Fruit fly (Drosophila melanogaster): ENCODE data around the gene Usp1.

The Usp1 gene

DNA sequence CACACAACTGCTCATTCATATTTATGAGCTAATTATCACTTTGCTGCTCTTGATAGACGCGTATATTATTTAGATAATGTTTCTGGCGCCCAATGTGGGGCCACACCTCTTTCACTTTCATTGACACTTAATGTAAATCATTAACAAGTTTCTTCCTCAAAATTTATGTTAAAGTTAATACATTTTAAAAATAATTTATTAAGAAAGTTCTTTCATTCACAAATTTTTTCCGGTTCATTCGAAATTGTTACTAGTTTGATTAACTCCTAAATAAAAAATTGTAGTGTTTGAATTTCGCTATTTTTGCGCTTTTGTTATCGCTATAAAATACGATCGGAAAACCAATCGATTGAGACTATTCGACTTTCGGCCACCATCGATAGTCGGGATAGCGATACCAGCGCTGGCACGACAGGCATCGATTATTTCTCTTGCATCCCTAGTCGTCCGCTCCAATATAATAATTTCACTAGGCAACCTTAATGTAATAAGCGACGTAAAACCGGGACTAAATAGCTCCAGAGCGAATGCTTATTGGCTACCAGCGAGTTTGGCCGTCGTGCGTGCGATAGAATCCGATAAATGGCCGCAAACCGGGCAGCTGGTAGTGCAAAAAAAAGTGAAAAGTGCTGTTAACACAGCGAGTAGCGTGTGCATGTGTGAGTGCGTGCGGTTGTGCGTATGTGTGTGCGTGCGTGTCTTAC, at the start of gene Usp1:
Usp1 (plus strand) TSS at position 417 of the 704 bp plus-strand sequence.
- TF ChIP-seq ttk (optimal IDR thresholded peaks at IDR 0.05) (no peak), Sin3A (optimal IDR thresholded peaks at IDR 0.05) (no peak), h (optimal IDR thresholded peaks at IDR 0.05) (no peak), Myc (optimal IDR thresholded peaks at IDR 0.05) (no peak), psq (optimal IDR thresholded peaks at IDR 0.05) (peak; percentile 60), insv (optimal IDR thresholded peaks at IDR 0.05) (no peak)

- TF ChIP-seq h (optimal IDR thresholded peaks at IDR 0.05) (no peak), insv (optimal IDR thresholded peaks at IDR 0.05) (no peak), Myc (optimal IDR thresholded peaks at IDR 0.05) (no peak), psq (optimal IDR thresholded peaks at IDR 0.05) (no peak), ttk (optimal IDR thresholded peaks at IDR 0.05) (no peak), Sin3A (optimal IDR thresholded peaks at IDR 0.05) (no peak)
These were observed 38.0 kb upstream of the Usp1 start for dm6 chr3R:29190984-29191383.

- TF ChIP-seq insv (optimal IDR thresholded peaks at IDR 0.05) (no peak), psq (optimal IDR thresholded peaks at IDR 0.05) (no peak), h (optimal IDR thresholded peaks at IDR 0.05) (no peak), Myc (optimal IDR thresholded peaks at IDR 0.05) (no peak), ttk (optimal IDR thresholded peaks at IDR 0.05) (no peak), Sin3A (optimal IDR thresholded peaks at IDR 0.05) (no peak)
These were observed 34.0 kb upstream of the Usp1 start, which contains the start of gene jus for dm6 chr3R:29194957-29195356. TSS of gene jus (minus strand) at chr3R:29194994.

dm6 chr3R:29196967-29197611, 31.9 kb upstream of the Usp1 start, which contains the start of gene CG14515:
TSS of gene CG14515 (plus strand) at chr3R:29197556.
- TF ChIP-seq h (optimal IDR thresholded peaks at IDR 0.05) (no peak), ttk (optimal IDR thresholded peaks at IDR 0.05) (no peak), psq (optimal IDR thresholded peaks at IDR 0.05) (no peak), Myc (optimal IDR thresholded peaks at IDR 0.05) (no peak), Sin3A (optimal IDR thresholded peaks at IDR 0.05) (no peak), insv (optimal IDR thresholded peaks at IDR 0.05) (no peak)

- TF ChIP-seq insv (optimal IDR thresholded peaks at IDR 0.05) (no peak), h (optimal IDR thresholded peaks at IDR 0.05) (no peak), psq (optimal IDR thresholded peaks at IDR 0.05) (no peak), Myc (optimal IDR thresholded peaks at IDR 0.05) (no peak), ttk (optimal IDR thresholded peaks at IDR 0.05) (no peak)
These were observed 30.7 kb upstream of the Usp1 start for dm6 chr3R:29198299-29198698.

- TF ChIP-seq Myc (optimal IDR thresholded peaks at IDR 0.05), result no peak
These were observed 28.9 kb upstream of the Usp1 start, which contains the start of gene CG11899 for dm6 chr3R:29199807-29200693. TSS of gene CG11899 (plus strand) at chr3R:29200454.

DNA sequence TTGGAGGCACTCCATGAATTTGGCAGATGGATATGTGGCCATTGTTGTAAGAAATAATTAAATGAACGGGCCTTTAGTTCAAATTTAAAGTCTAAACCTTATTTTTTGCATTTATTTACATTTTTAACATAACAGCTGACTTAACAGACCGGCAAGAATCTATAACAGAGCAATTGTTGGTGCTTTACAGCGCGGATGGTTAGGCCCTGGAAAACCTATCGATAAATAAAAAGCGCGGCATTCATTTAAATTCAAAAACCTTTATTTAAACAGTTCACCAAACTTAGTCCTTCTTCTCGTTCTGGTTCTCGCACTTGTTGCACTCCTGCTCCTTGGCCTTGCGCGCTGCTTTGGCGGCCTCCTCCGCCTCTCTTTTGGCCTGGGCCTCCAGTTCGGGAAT, 26.5 kb upstream of the Usp1 start, which contains the start of gene Mesh1:
Mesh1 (minus strand) TSS at position 108 of the 400 bp plus-strand sequence.
- TF ChIP-seq Sin3A (optimal IDR thresholded peaks at IDR 0.05), result no peak
- no peak for TF ChIP-seq h (optimal IDR thresholded peaks at IDR 0.05)

DNA sequence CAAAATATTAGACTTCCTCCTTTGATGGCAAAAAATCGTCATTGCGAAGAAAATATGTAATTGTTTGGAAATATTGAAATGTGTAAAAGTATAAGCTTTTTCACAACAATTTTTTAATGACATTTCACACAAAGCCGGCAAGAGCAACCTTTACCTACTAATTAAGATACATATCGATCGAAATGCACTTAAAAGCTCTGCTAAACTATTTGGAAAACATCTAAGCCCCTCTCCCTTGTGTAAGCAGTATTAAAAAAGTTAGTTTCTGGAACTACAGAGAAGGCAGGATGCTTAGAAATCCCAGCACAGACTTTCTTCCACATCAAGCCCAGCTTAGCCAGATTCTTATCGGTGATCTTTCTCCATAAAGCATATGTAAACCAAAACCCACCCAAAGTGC, 24.9 kb upstream of the Usp1 start, which contains the start of gene Cyt-c1L:
Cyt-c1L (minus strand) TSS at position 101 of the 400 bp plus-strand sequence.
- TF ChIP-seq h (optimal IDR thresholded peaks at IDR 0.05) (no peak), ttk (optimal IDR thresholded peaks at IDR 0.05) (no peak), insv (optimal IDR thresholded peaks at IDR 0.05) (no peak), Myc (optimal IDR thresholded peaks at IDR 0.05) (no peak)

DNA sequence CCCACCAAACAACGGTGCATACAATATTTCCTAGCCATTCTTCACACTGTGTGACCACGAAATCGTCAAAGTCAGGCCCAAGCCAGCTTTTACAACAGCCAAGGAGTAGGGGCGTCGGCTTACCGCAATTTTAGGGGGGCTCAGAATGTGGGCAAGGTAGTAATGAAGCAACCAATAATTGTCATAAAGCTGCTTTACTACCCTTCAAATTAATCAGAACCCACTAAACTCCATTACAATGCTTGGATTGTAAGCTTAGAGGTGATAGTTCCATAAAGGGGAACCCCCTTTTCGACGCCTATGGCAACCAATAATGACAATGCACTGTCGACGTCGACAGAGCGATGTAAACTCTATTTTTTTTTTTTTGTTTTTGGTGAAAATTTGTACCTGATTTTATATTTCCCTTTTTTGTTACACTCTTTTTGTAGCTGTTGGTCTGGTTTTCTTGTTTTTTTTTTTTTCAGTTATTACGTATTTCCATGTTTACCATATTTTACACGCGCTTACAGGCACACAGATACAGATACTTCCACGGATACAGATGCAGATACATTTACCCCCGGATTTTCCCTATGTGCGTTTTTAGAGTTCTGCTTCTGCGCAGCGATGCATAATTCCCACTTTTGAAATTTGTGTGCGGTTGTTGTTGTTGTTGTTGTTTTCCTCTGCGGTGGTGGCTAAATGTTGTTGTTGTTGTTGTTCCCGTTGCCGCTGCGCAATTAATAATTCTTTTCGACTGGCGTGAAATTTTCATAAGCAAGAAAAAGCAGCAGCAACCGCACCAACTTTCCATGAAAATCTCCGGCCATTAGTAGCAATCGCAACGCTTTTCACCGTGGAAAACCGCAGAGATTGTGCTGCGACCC, 24.1 kb upstream of the Usp1 start:
- TF ChIP-seq Sin3A (optimal IDR thresholded peaks at IDR 0.05), result no peak
- no peak for TF ChIP-seq ttk (optimal IDR thresholded peaks at IDR 0.05)
- TF ChIP-seq psq (optimal IDR thresholded peaks at IDR 0.05), result no peak
- TF ChIP-seq insv (optimal IDR thresholded peaks at IDR 0.05), result no peak
- no peak for TF ChIP-seq Myc (optimal IDR thresholded peaks at IDR 0.05)
- TF ChIP-seq h (optimal IDR thresholded peaks at IDR 0.05), result no peak

dm6 chr3R:29206198-29207011, 22.6 kb upstream of the Usp1 start:
- no peak for TF ChIP-seq Myc (optimal IDR thresholded peaks at IDR 0.05)
- TF ChIP-seq insv (optimal IDR thresholded peaks at IDR 0.05), result no peak
- no peak for TF ChIP-seq Sin3A (optimal IDR thresholded peaks at IDR 0.05)
- TF ChIP-seq ttk (optimal IDR thresholded peaks at IDR 0.05), result no peak
- TF ChIP-seq psq (optimal IDR thresholded peaks at IDR 0.05), result no peak

Data from Kc167 (cell line).